Worm (Caenorhabditis elegans) whole organism, L4 larva: ENCODE data around the gene rer-1.

Source experiments
- F49E8.2 ChIP-seq: sonication (generic microtip); optimal IDR thresholded peaks from 2 replicates; lab custom pipeline; 2016; ENCODE audit warnings: missing compliant biosample characterization, mild to moderate bottlenecking, missing genetic modification characterization, borderline replicate concordance
- ama-1 ChIP-seq: fragments of 150-350 bp; optimal IDR thresholded peaks from 2 replicates; lab custom pipeline; 2014; ENCODE audit warnings: inconsistent platforms, mixed read lengths
- hif-1 ChIP-seq, 2 experiments: sonication (generic microtip); optimal IDR thresholded peaks; 2 replicates each; lab custom pipeline; 2016 to 2017; ENCODE audit warnings: missing compliant biosample characterization in 2 of 2, missing genetic modification characterization in 2 of 2, missing genetic modification reagents in 2 of 2, missing genotype in 2 of 2, mild to moderate bottlenecking in 1 of 2
- lin-15B ChIP-seq: fragments of 150-350 bp; sonication (generic microtip); optimal IDR thresholded peaks from 3 replicates; lab custom pipeline; 2014; ENCODE audit warnings: missing biosample characterization, missing genetic modification characterization
- lin-39 ChIP-seq: fragments of 150-350 bp; optimal IDR thresholded peaks from 2 replicates; lab custom pipeline; 2014; ENCODE audit warnings: missing biosample characterization, missing genetic modification reagents, missing genetic modification characterization
- nhr-11 ChIP-seq: fragments of 150-350 bp; optimal IDR thresholded peaks from 2 replicates; lab custom pipeline; 2014; ENCODE audit warnings: missing biosample characterization, missing genetic modification characterization
- pqm-1 ChIP-seq: sonication (generic microtip); optimal IDR thresholded peaks from 2 replicates; lab custom pipeline; 2017; ENCODE audit warnings: missing biosample characterization, missing genetic modification characterization
- tra-1 ChIP-seq: fragments of 200-800 bp; sonication (Bioruptor generic); IDR thresholded peaks from 2 replicates; pipeline ENCODE4 v1.3.6; 2022; ENCODE audit warnings: missing genetic modification reagents, missing genetic modification characterization, missing compliant biosample characterization

ce11 chrII:8761739-8762138 is 49.4 kb upstream of the rer-1 start:
- TF ChIP-seq nhr-11 (no peak), pqm-1 (tag; lab: Kevin White, UChicago) (peak; percentile 44), hif-1 (tag; optimal IDR thresholded peaks at IDR 0.05; lab: Kevin White, UChicago) (no peak), F49E8.2 (tag; lab: Kevin White, UChicago) (no peak), ama-1 (lab: Kevin White, UChicago) (no peak), lin-39 (tag; lab: Kevin White, UChicago) (no peak), tra-1 (GFP tag; lab: Robert Waterston, UW) (no peak), lin-15B (no peak)
